Fruit fly (Drosophila melanogaster) whole organism, prepupa: Measurements from ENCODE around the gene CG15461.
A peak's percentile ranks its signal among the peaks of the same experiment; 100 is the strongest.

Experiments used
- Blimp-1 ChIP-seq: fragments of 200-800 bp; sonication (Bioruptor generic); optimal IDR thresholded peaks from 3 replicates; lab custom pipeline; 2017; ENCODE audit warnings: missing biosample characterization, missing genetic modification characterization, mild to moderate bottlenecking, moderate library complexity, missing genetic modification reagents
- CG11294 ChIP-seq: fragments of 200-800 bp; sonication (Bioruptor generic); IDR thresholded peaks from 2 replicates; pipeline ENCODE4 v1.3.6; 2022; ENCODE audit warnings: missing biosample characterization, missing genetic modification characterization
- CG11762 ChIP-seq: fragments of 200-800 bp; sonication (Bioruptor generic); optimal IDR thresholded peaks from 3 replicates; lab custom pipeline; 2016; ENCODE audit warnings: missing biosample characterization, missing genetic modification characterization; ENCODE audit not compliant: insufficient read depth
- CG11902 ChIP-seq: fragments of 200-800 bp; sonication (Bioruptor generic); optimal IDR thresholded peaks from 3 replicates; lab custom pipeline; 2016; ENCODE audit warnings: missing biosample characterization, missing genetic modification characterization
- CG1621 ChIP-seq: fragments of 200-800 bp; sonication (Bioruptor generic); optimal IDR thresholded peaks from 3 replicates; lab custom pipeline; 2018; ENCODE audit warnings: missing biosample characterization, mild to moderate bottlenecking, missing genetic modification characterization
- CG32006 ChIP-seq: fragments of 200-800 bp; sonication (Bioruptor generic); optimal IDR thresholded peaks from 3 replicates; lab custom pipeline; 2017; ENCODE audit warnings: missing biosample characterization, mild to moderate bottlenecking, missing genetic modification characterization
- CG34406 ChIP-seq: fragments of 200-800 bp; sonication (Bioruptor generic); optimal IDR thresholded peaks from 3 replicates; lab custom pipeline; 2016; ENCODE audit warnings: missing biosample characterization, missing genetic modification characterization
- CG6163 ChIP-seq: fragments of 200-800 bp; sonication (Bioruptor generic); IDR thresholded peaks from 3 replicates; pipeline ENCODE4 v1.3.6; 2022; ENCODE audit warnings: missing biosample characterization, missing genetic modification characterization
- CG6276 ChIP-seq: fragments of 200-800 bp; sonication (Bioruptor generic); optimal IDR thresholded peaks from 2 replicates; lab custom pipeline; 2017; ENCODE audit warnings: missing biosample characterization, mild to moderate bottlenecking, missing genetic modification characterization
- CG6792 ChIP-seq: fragments of 200-800 bp; sonication (Bioruptor generic); optimal IDR thresholded peaks from 3 replicates; lab custom pipeline; 2016; ENCODE audit warnings: missing biosample characterization, missing genetic modification characterization
- CG6808 ChIP-seq: fragments of 200-800 bp; sonication (Bioruptor generic); optimal IDR thresholded peaks from 3 replicates; lab custom pipeline; 2017; ENCODE audit warnings: missing biosample characterization, missing genetic modification characterization, mild to moderate bottlenecking, moderate library complexity, missing genetic modification reagents
- CG6854 ChIP-seq: fragments of 200-800 bp; sonication (Bioruptor generic); optimal IDR thresholded peaks from 2 replicates; lab custom pipeline; 2017; ENCODE audit warnings: missing biosample characterization, mild to moderate bottlenecking, missing genetic modification characterization
- CG7368 ChIP-seq: fragments of 200-800 bp; sonication (Bioruptor generic); optimal IDR thresholded peaks from 3 replicates; lab custom pipeline; 2016; ENCODE audit warnings: missing biosample characterization, missing genetic modification characterization
- CG8119 ChIP-seq: fragments of 200-800 bp; sonication (Bioruptor generic); IDR thresholded peaks from 3 replicates; pipeline ENCODE4 v1.3.6; 2022; ENCODE audit warnings: missing biosample characterization, missing genetic modification characterization
- CG8319 ChIP-seq: fragments of 200-800 bp; sonication (Bioruptor generic); optimal IDR thresholded peaks from 3 replicates; lab custom pipeline; 2016; ENCODE audit warnings: missing biosample characterization, missing genetic modification characterization
- CG8632 ChIP-seq: fragments of 200-800 bp; sonication (Bioruptor generic); optimal IDR thresholded peaks from 3 replicates; lab custom pipeline; 2016; ENCODE audit warnings: missing biosample characterization, missing genetic modification characterization
- CG9139 ChIP-seq: fragments of 200-800 bp; sonication (Bioruptor generic); optimal IDR thresholded peaks from 3 replicates; lab custom pipeline; 2017; ENCODE audit warnings: missing biosample characterization, mild to moderate bottlenecking, missing genetic modification characterization
- Eip78C ChIP-seq: fragments of 200-800 bp; sonication (Bioruptor generic); peaks from one replicate; lab custom pipeline; 2016; ENCODE audit warnings: missing biosample characterization, missing genetic modification characterization
- Eip93F ChIP-seq: fragments of 200-800 bp; sonication (Bioruptor generic); optimal IDR thresholded peaks from 2 replicates; lab custom pipeline; 2016; ENCODE audit warnings: missing biosample characterization, mild to moderate bottlenecking, missing genetic modification characterization
- Ets96B ChIP-seq: fragments of 200-800 bp; optimal IDR thresholded peaks from 2 replicates; lab custom pipeline; 2019; ENCODE audit warnings: missing biosample characterization, mild to moderate bottlenecking, missing genetic modification characterization, moderate library complexity
- Gug ChIP-seq: fragments of 200-800 bp; sonication (Bioruptor generic); IDR thresholded peaks from 2 replicates; pipeline ENCODE4 v1.3.6; 2022; ENCODE audit warnings: missing biosample characterization, missing genetic modification characterization
- Lpt ChIP-seq: fragments of 200-800 bp; sonication (Bioruptor generic); optimal IDR thresholded peaks from 3 replicates; lab custom pipeline; 2016; ENCODE audit warnings: missing biosample characterization, missing genetic modification characterization
- Met ChIP-seq: fragments of 200-800 bp; sonication (Bioruptor generic); optimal IDR thresholded peaks from 3 replicates; lab custom pipeline; 2016; ENCODE audit warnings: missing biosample characterization, missing genetic modification characterization
- OdsH ChIP-seq: fragments of 200-800 bp; sonication (Bioruptor generic); optimal IDR thresholded peaks from 3 replicates; lab custom pipeline; 2016; ENCODE audit warnings: missing biosample characterization, missing genetic modification characterization
- Sox102F ChIP-seq: fragments of 200-800 bp; sonication (Bioruptor generic); optimal IDR thresholded peaks from 2 replicates; lab custom pipeline; 2016; ENCODE audit warnings: missing biosample characterization, mild to moderate bottlenecking, missing genetic modification characterization
- Sox14 ChIP-seq: fragments of 200-800 bp; sonication (Bioruptor generic); optimal IDR thresholded peaks from 3 replicates; lab custom pipeline; 2016; ENCODE audit warnings: missing biosample characterization, missing genetic modification characterization
- Sox15 ChIP-seq: fragments of 200-800 bp; sonication (Bioruptor generic); optimal IDR thresholded peaks from 3 replicates; lab custom pipeline; 2016; ENCODE audit warnings: missing biosample characterization, missing genetic modification characterization
- achi ChIP-seq: fragments of 200-800 bp; sonication (Bioruptor generic); optimal IDR thresholded peaks from 3 replicates; lab custom pipeline; 2016; ENCODE audit warnings: missing biosample characterization, missing genetic modification characterization
- acj6 ChIP-seq: fragments of 200-800 bp; sonication (Bioruptor generic); optimal IDR thresholded peaks from 3 replicates; lab custom pipeline; 2016; ENCODE audit warnings: missing biosample characterization, missing genetic modification characterization
- dac ChIP-seq: fragments of 200-800 bp; sonication (Bioruptor generic); optimal IDR thresholded peaks from 2 replicates; lab custom pipeline; 2017; ENCODE audit warnings: missing biosample characterization, mild to moderate bottlenecking, missing genetic modification characterization
- eg ChIP-seq: fragments of 200-800 bp; sonication (Bioruptor generic); IDR thresholded peaks from 3 replicates; pipeline ENCODE4 v1.3.6; 2022; ENCODE audit warnings: missing biosample characterization, missing genetic modification characterization
- fd59A ChIP-seq: fragments of 200-800 bp; sonication (Bioruptor generic); optimal IDR thresholded peaks from 2 replicates; lab custom pipeline; 2017; ENCODE audit warnings: missing biosample characterization, mild to moderate bottlenecking, missing genetic modification characterization, missing genetic modification reagents
- fd85E ChIP-seq: fragments of 200-800 bp; sonication (Bioruptor generic); optimal IDR thresholded peaks from 3 replicates; lab custom pipeline; 2016; ENCODE audit warnings: missing biosample characterization, missing genetic modification characterization
- fkh ChIP-seq: fragments of 200-800 bp; sonication (Bioruptor generic); optimal IDR thresholded peaks from 3 replicates; lab custom pipeline; 2017; ENCODE audit warnings: missing biosample characterization, mild to moderate bottlenecking, missing genetic modification characterization, moderate library complexity
- lz ChIP-seq: fragments of 200-800 bp; sonication (Bioruptor generic); optimal IDR thresholded peaks from 3 replicates; lab custom pipeline; 2016; ENCODE audit warnings: missing biosample characterization, missing genetic modification characterization
- salr ChIP-seq, 2 experiments: fragments of 200-800 bp; sonication (Bioruptor generic); optimal IDR thresholded peaks; 3 replicates each; lab custom pipeline; 2016 to 2018; ENCODE audit warnings: missing biosample characterization in 2 of 2, missing genetic modification characterization in 2 of 2, mild to moderate bottlenecking in 1 of 2
- spab ChIP-seq: fragments of 200-800 bp; sonication (Bioruptor generic); optimal IDR thresholded peaks from 2 replicates; lab custom pipeline; 2017; ENCODE audit warnings: missing biosample characterization, mild to moderate bottlenecking, missing genetic modification characterization, missing genetic modification reagents
- ss ChIP-seq, 2 experiments: fragments of 200-800 bp; sonication (Bioruptor generic); optimal IDR thresholded peaks; 2 replicates in 1 of 2; 3 replicates in 1 of 2; lab custom pipeline; 2017 to 2018; ENCODE audit warnings: mild to moderate bottlenecking in 2 of 2, missing biosample characterization in 2 of 2, missing genetic modification characterization in 2 of 2, moderate library complexity in 1 of 2
- svp ChIP-seq: fragments of 200-800 bp; sonication (Bioruptor generic); peaks from one replicate; lab custom pipeline; 2016; ENCODE audit warnings: missing biosample characterization, missing genetic modification characterization
- vri ChIP-seq: fragments of 200-800 bp; sonication (Bioruptor generic); optimal IDR thresholded peaks from 3 replicates; lab custom pipeline; 2016; ENCODE audit warnings: missing biosample characterization, mild to moderate bottlenecking, missing genetic modification characterization

CG15461 gene

dm6 chrX:20480382-20480781 is 5.6 kb upstream of the CG15461 start (continued):
- TF ChIP-seq Sox102F (GFP tag; lab: Kevin White, UChicago) (peak; percentile 84), CG32006 (GFP tag; lab: Kevin White, UChicago) (peak; percentile 82), Gug (peak; percentile 39; the same call in 1 of the 2 replicates), CG8632 (peak; percentile 73), Sox15 (peak; percentile 61), CG34406 (peak; percentile 75), CG6276 (no peak), OdsH (GFP tag; lab: Kevin White, UChicago) (peak; percentile 80), CG6854 (GFP tag; lab: Kevin White, UChicago) (no peak), Sox14 (GFP tag; lab: Kevin White, UChicago) (peak; percentile 84), CG8119 (GFP tag; lab: Robert Waterston, UW) (peak; percentile 79), salr (GFP tag; optimal IDR thresholded peaks at IDR 0.05; lab: Kevin White, UChicago) (peak in 1 of 2 experiments; percentile 41), fd85E (peak; percentile 1), lz (GFP tag; lab: Kevin White, UChicago) (peak; percentile 80), CG8319 (GFP tag; lab: Kevin White, UChicago) (peak; percentile 56), CG7368 (peak; percentile 67), vri (GFP tag; lab: Kevin White, UChicago) (peak; percentile 76), Lpt (GFP tag; lab: Kevin White, UChicago) (peak; percentile 74), dac (GFP tag; lab: Kevin White, UChicago) (peak; percentile 71), spab (GFP tag; lab: Kevin White, UChicago) (peak; percentile 33), CG11294 (0 out of 2 replicates have a peak, but pooled peaks have one; percentile 49), Blimp-1 (GFP tag; lab: Kevin White, UChicago) (no peak), svp (GFP tag; lab: Kevin White, UChicago) (no peak), CG11902 (GFP tag; lab: Kevin White, UChicago) (peak; percentile 48), achi (GFP tag; lab: Kevin White, UChicago) (peak; percentile 83), fd59A (GFP tag; lab: Kevin White, UChicago) (peak; percentile 19), CG9139 (GFP tag; lab: Kevin White, UChicago) (no peak), Ets96B (tag; lab: Kevin White, UChicago) (no peak), Met (GFP tag; lab: Kevin White, UChicago) (peak; percentile 80)
- TF ChIP-seq, all 60 proteins: peak for 43

DNA sequence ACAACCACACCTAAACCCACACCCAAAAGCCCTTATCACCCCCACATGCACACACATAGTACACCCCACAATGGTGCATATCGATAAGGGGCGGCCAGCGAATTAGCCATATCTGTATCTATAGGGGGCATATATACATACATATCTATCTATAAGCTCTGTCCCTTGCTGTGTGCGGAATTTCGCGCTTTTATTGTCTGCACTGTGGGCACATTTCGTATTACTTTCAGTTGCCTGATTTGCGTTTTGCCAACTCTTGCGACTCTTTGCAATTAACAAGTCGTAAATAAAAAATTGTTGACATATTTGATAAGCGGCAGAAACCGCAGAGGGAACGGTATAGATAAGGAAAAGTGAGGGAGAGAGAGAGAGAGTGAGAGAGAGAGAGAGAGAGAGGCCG is 4.6 kb upstream of the CG15461 start:
- no peak for TF ChIP-seq CG6808 (GFP tag; lab: Kevin White, UChicago)
- TF ChIP-seq vri (GFP tag; lab: Kevin White, UChicago), result peak; percentile 65
- TF ChIP-seq svp (GFP tag; lab: Kevin White, UChicago), result peak; percentile 84
- no peak for TF ChIP-seq acj6 (GFP tag; lab: Kevin White, UChicago)
- TF ChIP-seq ss (GFP tag; optimal IDR thresholded peaks at IDR 0.05; lab: Kevin White, UChicago), result no peak
- peak; percentile 44 for TF ChIP-seq fkh (GFP tag; lab: Kevin White, UChicago)
- TF ChIP-seq CG6792 (GFP tag; lab: Kevin White, UChicago), result no peak
- no peak for TF ChIP-seq CG6163 (GFP tag; lab: Robert Waterston, UW)
- TF ChIP-seq eg, result no peak
- no peak for TF ChIP-seq spab (GFP tag; lab: Kevin White, UChicago)
- no peak for TF ChIP-seq CG11762 (GFP tag; lab: Kevin White, UChicago)
- TF ChIP-seq CG1621, result no peak
- peak; percentile 84 for TF ChIP-seq Eip93F (GFP tag; lab: Kevin White, UChicago)
- TF ChIP-seq CG9139 (GFP tag; lab: Kevin White, UChicago), result no peak
- peak; percentile 58 for TF ChIP-seq Eip78C (GFP tag; lab: Kevin White, UChicago)
- no peak for TF ChIP-seq CG6276
